2 fruit fly cellular contexts compared by ENCODE assay signal in genomic region chr2L:8104706-8105105, dm6.
TF ChIP-seq lines count a peak whose summit lies in the region.

No protein-coding gene starts in this region.

- no peak for TF ChIP-seq CTCF in whole organism, embryonic (GFP tag; optimal IDR thresholded peaks at IDR 0.05; lab: Kevin White, UChicago)

TF ChIP-seq in whole organism, adult, 20 proteins besides CTCF, POLR2A, EP300 and RAD21:
- peak; percentile 20 for TF ChIP-seq Mnt (GFP tag; optimal IDR thresholded peaks at IDR 0.05; lab: Kevin White, UChicago)
- TF ChIP-seq CG7045 (GFP tag; optimal IDR thresholded peaks at IDR 0.05; lab: Kevin White, UChicago) = no peak
- TF ChIP-seq kay (GFP tag; lab: Kevin White, UChicago; ENCODE audit: borderline replicate concordance) = peak; percentile 85
- TF ChIP-seq cic (GFP tag; optimal IDR thresholded peaks at IDR 0.05; lab: Kevin White, UChicago) = peak; percentile 44

TF ChIP-seq in whole organism, embryonic, 481 proteins besides CTCF, POLR2A, EP300 and RAD21:
- TF ChIP-seq grn (GFP tag; optimal IDR thresholded peaks at IDR 0.05; lab: Kevin White, UChicago) (peak; percentile 84), CG32772 (GFP tag; IDR thresholded peaks at IDR 0.05; lab: Robert Waterston, UW) (no peak), exex (tag; optimal IDR thresholded peaks at IDR 0.05; lab: Kevin White, UChicago) (peak; percentile 28), HLH4C (GFP tag; IDR thresholded peaks at IDR 0.05; lab: Robert Waterston, UW; ENCODE audit: partially characterized antibody) (no peak), CG7987 (GFP tag; optimal IDR thresholded peaks at IDR 0.05; lab: Kevin White, UChicago) (peak; percentile 87), CG30020 (tag; optimal IDR thresholded peaks at IDR 0.05; lab: Kevin White, UChicago) (no peak), cwo (GFP tag; optimal IDR thresholded peaks at IDR 0.05; lab: Kevin White, UChicago) (peak; percentile 74), CG8290 (GFP tag; optimal IDR thresholded peaks at IDR 0.05; lab: Kevin White, UChicago) (no peak), CG8290 (tag; optimal IDR thresholded peaks at IDR 0.05; lab: Kevin White, UChicago) (peak in 1 of 2 experiments; percentile 9)

Comparison
In these comparisons a context has a peak if more than half of its experiments do, and no peak if none do; other contexts are left out.
1. Of the 1 proteins assayed by ChIP-seq in both whole organism, embryonic and whole organism, adult: peak only in whole organism, embryonic: none; only in whole organism, adult: kay; in both: none; in neither: 0.